Fruit fly (Drosophila melanogaster) whole organism, prepupa: ENCODE data around the gene corto.
A peak's percentile ranks its signal among the peaks of the same experiment; 100 is the strongest.

Experiments
- Blimp-1 ChIP-seq: fragments of 200-800 bp; sonication (Bioruptor generic); optimal IDR thresholded peaks from 3 replicates; lab custom pipeline; 2017; ENCODE audit warnings: missing biosample characterization, missing genetic modification characterization, mild to moderate bottlenecking, moderate library complexity, missing genetic modification reagents
- CG10631 ChIP-seq: fragments of 200-800 bp; sonication (Bioruptor generic); optimal IDR thresholded peaks from 2 replicates; lab custom pipeline; 2016; ENCODE audit warnings: missing biosample characterization, missing genetic modification characterization
- CG10669 ChIP-seq: fragments of 200-800 bp; sonication (Bioruptor generic); optimal IDR thresholded peaks from 3 replicates; lab custom pipeline; 2018; ENCODE audit warnings: missing biosample characterization, mild to moderate bottlenecking, missing genetic modification characterization, moderate library complexity
- CG11294 ChIP-seq: fragments of 200-800 bp; sonication (Bioruptor generic); IDR thresholded peaks from 2 replicates; pipeline ENCODE4 v1.3.6; 2022; ENCODE audit warnings: missing biosample characterization, missing genetic modification characterization
- CG11762 ChIP-seq: fragments of 200-800 bp; sonication (Bioruptor generic); optimal IDR thresholded peaks from 3 replicates; lab custom pipeline; 2016; ENCODE audit warnings: missing biosample characterization, missing genetic modification characterization; ENCODE audit not compliant: insufficient read depth
- CG11902 ChIP-seq: fragments of 200-800 bp; sonication (Bioruptor generic); optimal IDR thresholded peaks from 3 replicates; lab custom pipeline; 2016; ENCODE audit warnings: missing biosample characterization, missing genetic modification characterization
- CG3032 ChIP-seq: fragments of 200-800 bp; optimal IDR thresholded peaks from 2 replicates; lab custom pipeline; 2019; ENCODE audit warnings: missing biosample characterization, mild to moderate bottlenecking, missing genetic modification characterization, moderate library complexity
- CG31627 ChIP-seq: fragments of 200-800 bp; sonication (Bioruptor generic); optimal IDR thresholded peaks from 3 replicates; lab custom pipeline; 2016; ENCODE audit warnings: missing biosample characterization, missing genetic modification characterization
- CG32006 ChIP-seq: fragments of 200-800 bp; sonication (Bioruptor generic); optimal IDR thresholded peaks from 3 replicates; lab custom pipeline; 2017; ENCODE audit warnings: missing biosample characterization, mild to moderate bottlenecking, missing genetic modification characterization
- CG34406 ChIP-seq: fragments of 200-800 bp; sonication (Bioruptor generic); optimal IDR thresholded peaks from 3 replicates; lab custom pipeline; 2016; ENCODE audit warnings: missing biosample characterization, missing genetic modification characterization
- CG6163 ChIP-seq: fragments of 200-800 bp; sonication (Bioruptor generic); IDR thresholded peaks from 3 replicates; pipeline ENCODE4 v1.3.6; 2022; ENCODE audit warnings: missing biosample characterization, missing genetic modification characterization
- CG6276 ChIP-seq: fragments of 200-800 bp; sonication (Bioruptor generic); optimal IDR thresholded peaks from 2 replicates; lab custom pipeline; 2017; ENCODE audit warnings: missing biosample characterization, mild to moderate bottlenecking, missing genetic modification characterization
- CG6792 ChIP-seq: fragments of 200-800 bp; sonication (Bioruptor generic); optimal IDR thresholded peaks from 3 replicates; lab custom pipeline; 2016; ENCODE audit warnings: missing biosample characterization, missing genetic modification characterization
- CG6808 ChIP-seq: fragments of 200-800 bp; sonication (Bioruptor generic); optimal IDR thresholded peaks from 3 replicates; lab custom pipeline; 2017; ENCODE audit warnings: missing biosample characterization, missing genetic modification characterization, mild to moderate bottlenecking, moderate library complexity, missing genetic modification reagents
- CG6854 ChIP-seq: fragments of 200-800 bp; sonication (Bioruptor generic); optimal IDR thresholded peaks from 2 replicates; lab custom pipeline; 2017; ENCODE audit warnings: missing biosample characterization, mild to moderate bottlenecking, missing genetic modification characterization
- CG7368 ChIP-seq: fragments of 200-800 bp; sonication (Bioruptor generic); optimal IDR thresholded peaks from 3 replicates; lab custom pipeline; 2016; ENCODE audit warnings: missing biosample characterization, missing genetic modification characterization
- CG8119 ChIP-seq: fragments of 200-800 bp; sonication (Bioruptor generic); IDR thresholded peaks from 3 replicates; pipeline ENCODE4 v1.3.6; 2022; ENCODE audit warnings: missing biosample characterization, missing genetic modification characterization
- CG8319 ChIP-seq: fragments of 200-800 bp; sonication (Bioruptor generic); optimal IDR thresholded peaks from 3 replicates; lab custom pipeline; 2016; ENCODE audit warnings: missing biosample characterization, missing genetic modification characterization
- CG8632 ChIP-seq: fragments of 200-800 bp; sonication (Bioruptor generic); optimal IDR thresholded peaks from 3 replicates; lab custom pipeline; 2016; ENCODE audit warnings: missing biosample characterization, missing genetic modification characterization
- CG9139 ChIP-seq: fragments of 200-800 bp; sonication (Bioruptor generic); optimal IDR thresholded peaks from 3 replicates; lab custom pipeline; 2017; ENCODE audit warnings: missing biosample characterization, mild to moderate bottlenecking, missing genetic modification characterization
- Eip75B ChIP-seq: fragments of 200-800 bp; sonication (Bioruptor generic); optimal IDR thresholded peaks from 3 replicates; lab custom pipeline; 2016; ENCODE audit warnings: missing biosample characterization, missing genetic modification characterization
- Eip78C ChIP-seq: fragments of 200-800 bp; sonication (Bioruptor generic); peaks from one replicate; lab custom pipeline; 2016; ENCODE audit warnings: missing biosample characterization, missing genetic modification characterization
- Eip93F ChIP-seq: fragments of 200-800 bp; sonication (Bioruptor generic); optimal IDR thresholded peaks from 2 replicates; lab custom pipeline; 2016; ENCODE audit warnings: missing biosample characterization, mild to moderate bottlenecking, missing genetic modification characterization
- Ets21C ChIP-seq: fragments of 200-800 bp; sonication (Bioruptor generic); optimal IDR thresholded peaks from 3 replicates; lab custom pipeline; 2016; ENCODE audit warnings: missing biosample characterization, missing genetic modification characterization
- Ets96B ChIP-seq: fragments of 200-800 bp; optimal IDR thresholded peaks from 2 replicates; lab custom pipeline; 2019; ENCODE audit warnings: missing biosample characterization, mild to moderate bottlenecking, missing genetic modification characterization, moderate library complexity
- Gug ChIP-seq: fragments of 200-800 bp; sonication (Bioruptor generic); IDR thresholded peaks from 2 replicates; pipeline ENCODE4 v1.3.6; 2022; ENCODE audit warnings: missing biosample characterization, missing genetic modification characterization
- Hr38 ChIP-seq: sonication (Bioruptor generic); optimal IDR thresholded peaks from 2 replicates; lab custom pipeline; 2016; ENCODE audit warnings: missing biosample characterization, missing genetic modification characterization
- Hr39 ChIP-seq: fragments of 200-800 bp; sonication (Bioruptor generic); optimal IDR thresholded peaks from 2 replicates; lab custom pipeline; 2016; ENCODE audit warnings: missing biosample characterization, missing genetic modification characterization
- Hr4 ChIP-seq: fragments of 200-800 bp; sonication (Bioruptor generic); optimal IDR thresholded peaks from 3 replicates; lab custom pipeline; 2016; ENCODE audit warnings: missing biosample characterization, missing genetic modification characterization
- Met ChIP-seq: fragments of 200-800 bp; sonication (Bioruptor generic); optimal IDR thresholded peaks from 3 replicates; lab custom pipeline; 2016; ENCODE audit warnings: missing biosample characterization, missing genetic modification characterization
- OdsH ChIP-seq: fragments of 200-800 bp; sonication (Bioruptor generic); optimal IDR thresholded peaks from 3 replicates; lab custom pipeline; 2016; ENCODE audit warnings: missing biosample characterization, missing genetic modification characterization
- Smox ChIP-seq: fragments of 200-800 bp; sonication (Bioruptor generic); optimal IDR thresholded peaks from 3 replicates; lab custom pipeline; 2016; ENCODE audit warnings: missing biosample characterization, missing genetic modification characterization
- Sox14 ChIP-seq: fragments of 200-800 bp; sonication (Bioruptor generic); optimal IDR thresholded peaks from 3 replicates; lab custom pipeline; 2016; ENCODE audit warnings: missing biosample characterization, missing genetic modification characterization
- Sox15 ChIP-seq: fragments of 200-800 bp; sonication (Bioruptor generic); optimal IDR thresholded peaks from 3 replicates; lab custom pipeline; 2016; ENCODE audit warnings: missing biosample characterization, missing genetic modification characterization
- achi ChIP-seq: fragments of 200-800 bp; sonication (Bioruptor generic); optimal IDR thresholded peaks from 3 replicates; lab custom pipeline; 2016; ENCODE audit warnings: missing biosample characterization, missing genetic modification characterization
- acj6 ChIP-seq: fragments of 200-800 bp; sonication (Bioruptor generic); optimal IDR thresholded peaks from 3 replicates; lab custom pipeline; 2016; ENCODE audit warnings: missing biosample characterization, missing genetic modification characterization
- dac ChIP-seq: fragments of 200-800 bp; sonication (Bioruptor generic); optimal IDR thresholded peaks from 2 replicates; lab custom pipeline; 2017; ENCODE audit warnings: missing biosample characterization, mild to moderate bottlenecking, missing genetic modification characterization
- dsx ChIP-seq: fragments of 200-800 bp; optimal IDR thresholded peaks from 3 replicates; lab custom pipeline; 2019; ENCODE audit warnings: missing biosample characterization, mild to moderate bottlenecking, missing genetic modification characterization, moderate library complexity; ENCODE audit not compliant: poor library complexity, severe bottlenecking
- eg ChIP-seq: fragments of 200-800 bp; sonication (Bioruptor generic); IDR thresholded peaks from 3 replicates; pipeline ENCODE4 v1.3.6; 2022; ENCODE audit warnings: missing biosample characterization, missing genetic modification characterization
- esn ChIP-seq: fragments of 200-800 bp; sonication (Bioruptor generic); optimal IDR thresholded peaks from 2 replicates; lab custom pipeline; 2016; ENCODE audit warnings: missing biosample characterization, mild to moderate bottlenecking, missing genetic modification characterization, moderate library complexity
- fd59A ChIP-seq: fragments of 200-800 bp; sonication (Bioruptor generic); optimal IDR thresholded peaks from 2 replicates; lab custom pipeline; 2017; ENCODE audit warnings: missing biosample characterization, mild to moderate bottlenecking, missing genetic modification characterization, missing genetic modification reagents
- fd85E ChIP-seq: fragments of 200-800 bp; sonication (Bioruptor generic); optimal IDR thresholded peaks from 3 replicates; lab custom pipeline; 2016; ENCODE audit warnings: missing biosample characterization, missing genetic modification characterization
- fkh ChIP-seq: fragments of 200-800 bp; sonication (Bioruptor generic); optimal IDR thresholded peaks from 3 replicates; lab custom pipeline; 2017; ENCODE audit warnings: missing biosample characterization, mild to moderate bottlenecking, missing genetic modification characterization, moderate library complexity
- lz ChIP-seq: fragments of 200-800 bp; sonication (Bioruptor generic); optimal IDR thresholded peaks from 3 replicates; lab custom pipeline; 2016; ENCODE audit warnings: missing biosample characterization, missing genetic modification characterization
- net ChIP-seq: fragments of 200-800 bp; sonication (Bioruptor generic); optimal IDR thresholded peaks from 3 replicates; lab custom pipeline; 2016; ENCODE audit warnings: missing biosample characterization, missing genetic modification characterization
- salr ChIP-seq, 2 experiments: fragments of 200-800 bp; sonication (Bioruptor generic); optimal IDR thresholded peaks; 3 replicates each; lab custom pipeline; 2016 to 2018; ENCODE audit warnings: missing biosample characterization in 2 of 2, missing genetic modification characterization in 2 of 2, mild to moderate bottlenecking in 1 of 2
- spab ChIP-seq: fragments of 200-800 bp; sonication (Bioruptor generic); optimal IDR thresholded peaks from 2 replicates; lab custom pipeline; 2017; ENCODE audit warnings: missing biosample characterization, mild to moderate bottlenecking, missing genetic modification characterization, missing genetic modification reagents
- ss ChIP-seq, 2 experiments: fragments of 200-800 bp; sonication (Bioruptor generic); optimal IDR thresholded peaks; 2 replicates in 1 of 2; 3 replicates in 1 of 2; lab custom pipeline; 2017 to 2018; ENCODE audit warnings: mild to moderate bottlenecking in 2 of 2, missing biosample characterization in 2 of 2, missing genetic modification characterization in 2 of 2, moderate library complexity in 1 of 2
- svp ChIP-seq: fragments of 200-800 bp; sonication (Bioruptor generic); peaks from one replicate; lab custom pipeline; 2016; ENCODE audit warnings: missing biosample characterization, missing genetic modification characterization
- vri ChIP-seq: fragments of 200-800 bp; sonication (Bioruptor generic); optimal IDR thresholded peaks from 3 replicates; lab custom pipeline; 2016; ENCODE audit warnings: missing biosample characterization, mild to moderate bottlenecking, missing genetic modification characterization

Gene corto

DNA sequence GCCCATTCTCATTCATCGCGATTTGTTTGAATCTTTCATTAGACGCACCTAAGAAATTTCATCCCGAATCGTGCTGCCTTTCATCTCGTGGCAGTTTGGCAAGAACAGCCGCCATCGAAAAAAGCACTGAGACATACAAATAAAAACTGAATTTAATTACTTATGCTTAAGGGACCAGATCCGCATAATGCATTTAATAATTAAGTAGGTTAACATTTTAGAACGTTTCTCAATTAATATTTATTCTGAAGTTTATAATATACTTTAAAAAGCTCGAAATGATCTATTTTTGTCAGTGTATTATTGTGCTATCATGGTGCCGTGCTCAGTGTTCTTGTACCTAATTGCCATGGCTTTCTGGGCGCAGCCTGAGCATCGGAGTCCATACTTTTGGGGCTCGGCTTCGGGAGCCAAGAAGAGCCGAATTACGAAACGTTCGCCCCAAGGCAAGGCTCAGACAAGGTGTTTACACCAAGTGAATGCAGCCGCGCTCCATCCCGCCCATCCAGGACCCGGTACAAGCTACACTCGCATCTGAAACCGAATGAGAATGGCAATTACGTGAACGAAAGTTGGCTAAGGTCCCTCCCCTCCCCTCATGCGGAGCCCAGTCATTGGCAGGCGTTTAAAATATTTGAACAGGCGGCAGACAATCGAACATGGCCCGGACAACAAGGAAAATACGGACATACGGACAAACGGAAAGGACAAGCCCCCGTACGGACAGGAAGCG, 13.6 kb upstream of the corto start:
- TF ChIP-seq CG6854 (GFP tag; lab: Kevin White, UChicago), result peak; percentile 34
- peak; percentile 62 for TF ChIP-seq OdsH (GFP tag; lab: Kevin White, UChicago)
- TF ChIP-seq CG11762 (GFP tag; lab: Kevin White, UChicago), result no peak
- TF ChIP-seq achi (GFP tag; lab: Kevin White, UChicago), result peak; percentile 54
- TF ChIP-seq CG10669 (GFP tag; lab: Kevin White, UChicago), result peak; percentile 47
- TF ChIP-seq Hr39 (GFP tag; lab: Kevin White, UChicago), result peak; percentile 69
- TF ChIP-seq Eip78C (GFP tag; lab: Kevin White, UChicago), result peak; percentile 83
- no peak for TF ChIP-seq Hr38
- TF ChIP-seq Met, result peak; percentile 87
- TF ChIP-seq ss (GFP tag; optimal IDR thresholded peaks at IDR 0.05; lab: Kevin White, UChicago), result no peak
- peak; percentile 33 for TF ChIP-seq net (GFP tag; lab: Kevin White, UChicago)
- TF ChIP-seq lz (GFP tag; lab: Kevin White, UChicago), result peak; percentile 79
- peak; percentile 12 for TF ChIP-seq CG8319 (GFP tag; lab: Kevin White, UChicago)
- peak; percentile 45 for TF ChIP-seq acj6 (GFP tag; lab: Kevin White, UChicago)
- TF ChIP-seq esn, result peak; percentile 88
- peak; percentile 40 for TF ChIP-seq spab
- TF ChIP-seq svp (GFP tag; lab: Kevin White, UChicago), result peak; percentile 91
- no peak for TF ChIP-seq dsx
- TF ChIP-seq CG8632 (GFP tag; lab: Kevin White, UChicago), result peak; percentile 45
- peak; percentile 74 for TF ChIP-seq vri (GFP tag; lab: Kevin White, UChicago)
- TF ChIP-seq CG3032, result peak; percentile 40
- no peak for TF ChIP-seq salr (GFP tag; optimal IDR thresholded peaks at IDR 0.05; lab: Kevin White, UChicago)
- peak; percentile 57 for TF ChIP-seq Eip75B (GFP tag; lab: Kevin White, UChicago)
- TF ChIP-seq Smox (GFP tag; lab: Kevin White, UChicago), result peak; percentile 83
- TF ChIP-seq CG6163 (GFP tag; lab: Robert Waterston, UW), result peak; percentile 65; the same call in 1 of the 3 replicates
- TF ChIP-seq Hr4 (GFP tag; lab: Kevin White, UChicago), result peak; percentile 3
- no peak for TF ChIP-seq dac (GFP tag; lab: Kevin White, UChicago)
- TF ChIP-seq eg, result no peak
- peak; percentile 42 for TF ChIP-seq Eip93F (GFP tag; lab: Kevin White, UChicago)
- TF ChIP-seq Gug (GFP tag; lab: Robert Waterston, UW), result 0 out of 2 replicates have a peak, but pooled peaks have one; percentile 20
- TF ChIP-seq CG8119 (GFP tag; lab: Robert Waterston, UW), result peak; percentile 40; the same call in 1 of the 3 replicates
- TF ChIP-seq Sox14, result peak; percentile 62
- peak; percentile 54 for TF ChIP-seq Ets96B
- TF ChIP-seq CG10631 (GFP tag; lab: Kevin White, UChicago), result peak; percentile 73
- no peak for TF ChIP-seq CG9139 (GFP tag; lab: Kevin White, UChicago)
- TF ChIP-seq fd85E, result no peak
- TF ChIP-seq CG34406, result peak; percentile 48
- peak; percentile 13 for TF ChIP-seq CG6276 (GFP tag; lab: Kevin White, UChicago)
- peak; percentile 65 for TF ChIP-seq Blimp-1 (GFP tag; lab: Kevin White, UChicago)
- TF ChIP-seq CG32006 (GFP tag; lab: Kevin White, UChicago), result peak; percentile 6
- no peak for TF ChIP-seq CG7368
- TF ChIP-seq CG11294 (GFP tag; lab: Robert Waterston, UW), result no peak
- TF ChIP-seq fkh (GFP tag; lab: Kevin White, UChicago), result no peak
- TF ChIP-seq fd59A (GFP tag; lab: Kevin White, UChicago), result no peak
- peak; percentile 59 for TF ChIP-seq CG6792
- TF ChIP-seq Ets21C (GFP tag; lab: Kevin White, UChicago), result peak; percentile 51
- peak; percentile 15 for TF ChIP-seq Sox15
- TF ChIP-seq CG11902 (GFP tag; lab: Kevin White, UChicago), result peak; percentile 1
- peak; percentile 78 for TF ChIP-seq CG31627
- peak; percentile 5 for TF ChIP-seq CG6808 (GFP tag; lab: Kevin White, UChicago)
